Fruit fly (Drosophila melanogaster) whole organism, embryonic: Measurements from ENCODE around the gene CG33158.

ENCODE experiments used
- CG10565 ChIP-seq: fragments of 200-800 bp; sonication (Bioruptor generic); optimal IDR thresholded peaks from 3 replicates; lab custom pipeline; 2016; ENCODE audit warnings: missing biosample characterization, mild to moderate bottlenecking, missing genetic modification characterization
- CG11696 ChIP-seq: fragments of 200-800 bp; sonication (Bioruptor generic); IDR thresholded peaks from 2 replicates; pipeline ENCODE4 v1.3.6; 2022; ENCODE audit warnings: missing biosample characterization, missing genetic modification characterization
- CG12071 ChIP-seq: fragments of 200-800 bp; sonication (Bioruptor generic); optimal IDR thresholded peaks from 3 replicates; lab custom pipeline; 2018; ENCODE audit warnings: missing biosample characterization, mild to moderate bottlenecking, missing genetic modification characterization
- CG1233 ChIP-seq: fragments of 200-800 bp; sonication (Bioruptor generic); optimal IDR thresholded peaks from 4 replicates; lab custom pipeline; 2018; ENCODE audit warnings: missing biosample characterization, mild to moderate bottlenecking, missing genetic modification characterization
- CG13123 ChIP-seq: fragments of 200-800 bp; sonication (Bioruptor generic); optimal IDR thresholded peaks from 2 replicates; lab custom pipeline; 2016; ENCODE audit warnings: missing biosample characterization, missing genetic modification characterization
- CG14014 ChIP-seq: fragments of 200-800 bp; sonication (Bioruptor generic); IDR thresholded peaks from 2 replicates; pipeline ENCODE4 v1.3.6; 2022; ENCODE audit warnings: missing biosample characterization, missing genetic modification characterization
- CG14710 ChIP-seq: fragments of 200-800 bp; sonication (Bioruptor generic); optimal IDR thresholded peaks from 3 replicates; lab custom pipeline; 2019; ENCODE audit warnings: missing biosample characterization, mild to moderate bottlenecking, missing genetic modification characterization, moderate library complexity
- CG17186 ChIP-seq: fragments of 200-800 bp; sonication (Bioruptor generic); optimal IDR thresholded peaks from 3 replicates; lab custom pipeline; 2017; ENCODE audit warnings: missing biosample characterization, missing genetic modification reagents, missing genetic modification characterization
- CG18599 ChIP-seq: fragments of 200-800 bp; sonication (Bioruptor generic); optimal IDR thresholded peaks from 3 replicates; lab custom pipeline; 2017; ENCODE audit warnings: missing biosample characterization, missing genetic modification characterization, mild to moderate bottlenecking, moderate library complexity, missing genetic modification reagents
- CG2875 ChIP-seq: fragments of 200-800 bp; sonication (Bioruptor generic); optimal IDR thresholded peaks from 2 replicates; lab custom pipeline; 2017; ENCODE audit warnings: missing biosample characterization, mild to moderate bottlenecking, missing genetic modification characterization, missing genetic modification reagents
- CG30020 ChIP-seq: fragments of 200-800 bp; optimal IDR thresholded peaks from 2 replicates; lab custom pipeline; 2019; ENCODE audit warnings: missing biosample characterization, mild to moderate bottlenecking, missing genetic modification characterization, moderate library complexity
- CG3847 ChIP-seq: fragments of 200-800 bp; sonication (Bioruptor generic); IDR thresholded peaks from 2 replicates; pipeline ENCODE4 v1.3.6; 2022; ENCODE audit warnings: missing biosample characterization, missing genetic modification characterization
- CG4328 ChIP-seq: fragments of 200-800 bp; sonication (Bioruptor generic); optimal IDR thresholded peaks from 3 replicates; lab custom pipeline; 2017; ENCODE audit warnings: missing biosample characterization, missing genetic modification reagents, missing genetic modification characterization
- CG7745 ChIP-seq: fragments of 200-800 bp; sonication (Bioruptor generic); optimal IDR thresholded peaks from 2 replicates; lab custom pipeline; 2018; ENCODE audit warnings: missing biosample characterization, mild to moderate bottlenecking, missing genetic modification characterization, moderate library complexity
- CG9437 ChIP-seq: fragments of 200-800 bp; sonication (Bioruptor generic); optimal IDR thresholded peaks from 2 replicates; lab custom pipeline; 2018; ENCODE audit warnings: missing biosample characterization, mild to moderate bottlenecking, missing genetic modification characterization
- CG9876 ChIP-seq: fragments of 200-800 bp; sonication (Bioruptor generic); optimal IDR thresholded peaks from 2 replicates; lab custom pipeline; 2016; ENCODE audit warnings: missing biosample characterization, missing genetic modification characterization
- CTCF ChIP-seq: fragments of 200-800 bp; sonication (Bioruptor generic); optimal IDR thresholded peaks from 2 replicates; lab custom pipeline; 2017; ENCODE audit warnings: missing biosample characterization, mild to moderate bottlenecking, missing genetic modification characterization, moderate library complexity
- CkIIα-i1 ChIP-seq: fragments of 200-800 bp; sonication (Bioruptor generic); IDR thresholded peaks from 2 replicates; pipeline ENCODE4 v1.3.6; 2022; ENCODE audit warnings: missing biosample characterization, missing genetic modification characterization
- Gug ChIP-seq: fragments of 200-800 bp; sonication (Bioruptor generic); IDR thresholded peaks from 4 replicates; pipeline ENCODE4 v1.3.6; 2022; ENCODE audit warnings: missing biosample characterization, missing genetic modification characterization
- H2.0 ChIP-seq: fragments of 200-800 bp; sonication (Bioruptor generic); IDR thresholded peaks from 2 replicates; pipeline ENCODE4 v1.3.6; 2022; ENCODE audit warnings: missing biosample characterization, missing genetic modification characterization
- HLH54F ChIP-seq: fragments of 200-800 bp; sonication (Bioruptor generic); optimal IDR thresholded peaks from 3 replicates; lab custom pipeline; 2016; ENCODE audit warnings: missing biosample characterization, missing genetic modification characterization
- Hsf ChIP-seq: fragments of 200-800 bp; sonication (Bioruptor generic); optimal IDR thresholded peaks from 3 replicates; lab custom pipeline; 2016; ENCODE audit warnings: missing biosample characterization, missing genetic modification characterization
- MBD-R2 ChIP-seq: fragments of 200-800 bp; sonication (Bioruptor generic); IDR thresholded peaks from 2 replicates; pipeline ENCODE4 v1.3.6; 2022; ENCODE audit warnings: missing biosample characterization, missing genetic modification characterization
- NC2β ChIP-seq: fragments of 200-800 bp; sonication (Bioruptor generic); optimal IDR thresholded peaks from 2 replicates; lab custom pipeline; 2016; ENCODE audit warnings: missing biosample characterization, missing genetic modification characterization
- ab ChIP-seq: fragments of 200-800 bp; sonication (Bioruptor generic); optimal IDR thresholded peaks from 2 replicates; lab custom pipeline; 2016; ENCODE audit warnings: missing biosample characterization, missing genetic modification characterization
- al ChIP-seq: fragments of 200-800 bp; sonication (Bioruptor generic); IDR thresholded peaks from 2 replicates; pipeline ENCODE4 v1.3.6; 2022; ENCODE audit warnings: missing biosample characterization, missing genetic modification characterization
- amos ChIP-seq: fragments of 200-800 bp; sonication (Bioruptor generic); IDR thresholded peaks from 2 replicates; pipeline ENCODE4 v1.3.6; 2022; ENCODE audit warnings: missing biosample characterization, missing genetic modification characterization; ENCODE audit not compliant: partially characterized antibody
- cas ChIP-seq: fragments of 200-800 bp; sonication (Bioruptor generic); IDR thresholded peaks from 2 replicates; pipeline ENCODE4 v1.3.6; 2022; ENCODE audit warnings: missing biosample characterization, missing genetic modification characterization
- chm ChIP-seq: fragments of 200-800 bp; sonication (Bioruptor generic); IDR thresholded peaks from 2 replicates; pipeline ENCODE4 v1.3.6; 2022; ENCODE audit warnings: missing biosample characterization, missing genetic modification characterization
- corto ChIP-seq: fragments of 200-800 bp; sonication (Bioruptor generic); optimal IDR thresholded peaks from 2 replicates; lab custom pipeline; 2016; ENCODE audit warnings: missing biosample characterization, mild to moderate bottlenecking, missing genetic modification characterization, moderate library complexity
- danr ChIP-seq: fragments of 200-800 bp; sonication (Bioruptor generic); IDR thresholded peaks from 2 replicates; pipeline ENCODE4 v1.3.6; 2022; ENCODE audit warnings: missing biosample characterization, missing genetic modification characterization
- en ChIP-seq: fragments of 200-800 bp; sonication (Bioruptor generic); optimal IDR thresholded peaks from 2 replicates; lab custom pipeline; 2016; ENCODE audit warnings: missing biosample characterization, missing genetic modification characterization
- eve ChIP-seq, 2 experiments: fragments of >200 bp; optimal IDR thresholded peaks; 2 replicates each; lab custom pipeline; 2017; ENCODE audit warnings: missing biosample characterization in 2 of 2, missing genetic modification characterization in 2 of 2
- fd3F ChIP-seq: fragments of 200-800 bp; sonication (Bioruptor generic); optimal IDR thresholded peaks from 2 replicates; lab custom pipeline; 2018; ENCODE audit warnings: missing biosample characterization, mild to moderate bottlenecking, missing genetic modification characterization, moderate library complexity
- gem ChIP-seq: fragments of 200-800 bp; sonication (Bioruptor generic); optimal IDR thresholded peaks from 2 replicates; lab custom pipeline; 2019; ENCODE audit warnings: missing biosample characterization, mild to moderate bottlenecking, missing genetic modification characterization, moderate library complexity
- hkb ChIP-seq, 2 experiments: fragments of 200-800 bp in 1 of 2; fragments of >200 bp in 1 of 2; sonication (Bioruptor generic) in 1 of 2; IDR thresholded peaks in 1 of 2; optimal IDR thresholded peaks in 1 of 2; 2 replicates each; pipeline versions ENCODE4 v1.3.6 to Lab custom; 2017 to 2022; ENCODE audit warnings: missing biosample characterization in 1 of 2, missing genetic modification characterization in 1 of 2
- jing ChIP-seq: fragments of 200-800 bp; sonication (Bioruptor generic); optimal IDR thresholded peaks from 2 replicates; lab custom pipeline; 2018; ENCODE audit warnings: missing biosample characterization, mild to moderate bottlenecking, missing genetic modification characterization
- kah ChIP-seq: fragments of 200-800 bp; sonication (Bioruptor generic); optimal IDR thresholded peaks from 2 replicates; lab custom pipeline; 2018; ENCODE audit warnings: missing biosample characterization, mild to moderate bottlenecking, missing genetic modification characterization
- ken ChIP-seq: fragments of 200-800 bp; sonication (Bioruptor generic); IDR thresholded peaks from 3 replicates; pipeline ENCODE4 v1.3.6; 2022; ENCODE audit warnings: missing biosample characterization, missing genetic modification characterization
- klu ChIP-seq: fragments of 200-800 bp; sonication (Bioruptor generic); IDR thresholded peaks from 2 replicates; pipeline ENCODE4 v1.3.6; 2022; ENCODE audit warnings: missing biosample characterization, missing genetic modification characterization
- luna ChIP-seq: fragments of 200-800 bp; sonication (Bioruptor generic); optimal IDR thresholded peaks from 2 replicates; lab custom pipeline; 2016; ENCODE audit warnings: missing biosample characterization, missing genetic modification characterization
- pb ChIP-seq: fragments of 200-800 bp; sonication (Bioruptor generic); optimal IDR thresholded peaks from 3 replicates; lab custom pipeline; 2016; ENCODE audit warnings: missing biosample characterization, missing genetic modification characterization
- salm ChIP-seq: fragments of 200-800 bp; sonication (Bioruptor generic); optimal IDR thresholded peaks from 2 replicates; lab custom pipeline; 2018; ENCODE audit warnings: missing biosample characterization, mild to moderate bottlenecking, missing genetic modification characterization
- seq ChIP-seq: fragments of 200-800 bp; sonication (Bioruptor generic); IDR thresholded peaks from 2 replicates; pipeline ENCODE4 v1.3.6; 2022; ENCODE audit warnings: missing biosample characterization, missing genetic modification characterization
- slp2 ChIP-seq: fragments of 200-800 bp; sonication (Bioruptor generic); optimal IDR thresholded peaks from 2 replicates; lab custom pipeline; 2016; ENCODE audit warnings: missing biosample characterization, missing genetic modification characterization
- ssp ChIP-seq: fragments of 200-800 bp; sonication (Bioruptor generic); IDR thresholded peaks from 2 replicates; pipeline ENCODE4 v1.3.6; 2022; ENCODE audit warnings: missing biosample characterization, missing genetic modification characterization
- sug ChIP-seq: fragments of 200-800 bp; optimal IDR thresholded peaks from 2 replicates; lab custom pipeline; 2019; ENCODE audit warnings: missing biosample characterization, mild to moderate bottlenecking, missing genetic modification characterization, moderate library complexity
- tll ChIP-seq, 2 experiments: fragments of 200-800 bp in 1 of 2; fragments of >200 bp in 1 of 2; sonication (Bioruptor generic) in 1 of 2; optimal IDR thresholded peaks; 2 replicates each; lab custom pipeline; 2017 to 2019; ENCODE audit warnings: missing biosample characterization in 2 of 2, missing genetic modification characterization in 2 of 2, mild to moderate bottlenecking in 1 of 2, moderate library complexity in 1 of 2
- vnd ChIP-seq: fragments of 200-800 bp; sonication (Bioruptor generic); IDR thresholded peaks from 3 replicates; pipeline ENCODE4 v1.3.6; 2022; ENCODE audit warnings: missing biosample characterization, missing genetic modification characterization; ENCODE audit not compliant: partially characterized antibody
- wdn ChIP-seq: fragments of 200-800 bp; sonication (Bioruptor generic); IDR thresholded peaks from 2 replicates; pipeline ENCODE4 v1.3.6; 2022; ENCODE audit warnings: missing biosample characterization, missing genetic modification characterization
- zen ChIP-seq: fragments of 200-800 bp; sonication (Bioruptor generic); optimal IDR thresholded peaks from 3 replicates; lab custom pipeline; 2018; ENCODE audit warnings: missing biosample characterization, mild to moderate bottlenecking, missing genetic modification characterization, moderate library complexity

The CG33158 gene

DNA sequence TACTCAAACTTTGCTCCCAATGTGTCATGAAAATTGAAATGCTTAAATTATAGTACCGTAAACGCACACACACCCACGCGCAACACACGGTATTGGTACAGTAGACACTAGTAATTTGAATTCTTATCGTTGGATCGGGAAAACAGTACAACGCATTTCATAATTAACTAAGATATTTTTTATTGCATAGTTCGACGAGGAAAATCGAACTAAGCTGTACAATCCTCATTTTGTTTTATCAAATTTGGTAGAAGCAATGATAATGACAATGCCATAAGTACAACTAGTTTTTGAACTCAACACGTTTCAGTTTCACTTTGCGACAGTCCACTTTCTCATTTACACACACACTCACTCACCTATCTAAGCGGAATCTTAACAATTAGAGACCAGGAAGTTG is 38.6 kb upstream of the CG33158 start (continued):
- 0 out of 2 replicates have a peak, but pooled peaks have one; percentile 36 for TF ChIP-seq wdn (GFP tag; lab: Robert Waterston, UW)
- no peak for TF ChIP-seq CG11696 (GFP tag; lab: Robert Waterston, UW)
- TF ChIP-seq slp2 (GFP tag; lab: Kevin White, UChicago) = no peak
- TF ChIP-seq fd3F (GFP tag; lab: Kevin White, UChicago) = peak; percentile 64
- TF ChIP-seq Gug (GFP tag; lab: Robert Waterston, UW) = peak; percentile 44; the same call in 2 of the 4 replicates
- TF ChIP-seq sug (tag; lab: Kevin White, UChicago) = no peak
- TF ChIP-seq ssp (GFP tag; lab: Robert Waterston, UW) = 0 out of 2 replicates have a peak, but pooled peaks have one; percentile 5
- no peak for TF ChIP-seq CkIIα-i1
- no peak for TF ChIP-seq eve (GFP tag; optimal IDR thresholded peaks at IDR 0.05; lab: Kevin White, UChicago)
- peak; percentile 59 for TF ChIP-seq ab
- TF ChIP-seq vnd (GFP tag; lab: Robert Waterston, UW) = no peak
- TF ChIP-seq CG7745 (tag; lab: Kevin White, UChicago) = no peak
- peak; percentile 2 for TF ChIP-seq zen (tag; lab: Kevin White, UChicago)
- TF ChIP-seq CG18599 (GFP tag; lab: Kevin White, UChicago) = no peak
- no peak for TF ChIP-seq amos
- peak; percentile 58 for TF ChIP-seq al (GFP tag; lab: Robert Waterston, UW)
- no peak for TF ChIP-seq CG13123 (GFP tag; lab: Kevin White, UChicago)
- TF ChIP-seq CG2875 (GFP tag; lab: Kevin White, UChicago) = peak; percentile 19
- TF ChIP-seq CG3847 (GFP tag; lab: Robert Waterston, UW) = peak; percentile 50; the same call in 1 of the 2 replicates
- TF ChIP-seq kah (GFP tag; lab: Kevin White, UChicago) = peak; percentile 16
- no peak for TF ChIP-seq hkb (optimal IDR thresholded peaks at IDR 0.05; lab: Kevin White, UChicago)
- TF ChIP-seq hkb (GFP tag; IDR thresholded peaks at IDR 0.05; lab: Robert Waterston, UW) = peak; percentile 41; the same call in 1 of the 2 replicates
- peak; percentile 48 for TF ChIP-seq CG1233 (GFP tag; lab: Kevin White, UChicago)
- peak; percentile 61 for TF ChIP-seq danr (GFP tag; lab: Robert Waterston, UW)
- no peak for TF ChIP-seq cas
- peak; percentile 70 for TF ChIP-seq Hsf (GFP tag; lab: Kevin White, UChicago)
- TF ChIP-seq CG30020 (tag; lab: Kevin White, UChicago) = peak; percentile 8
- TF ChIP-seq ken = no peak
- TF ChIP-seq MBD-R2 (GFP tag; lab: Robert Waterston, UW) = peak; percentile 25; the same call in 1 of the 2 replicates
- TF ChIP-seq en = peak; percentile 21
- peak; percentile 46 for TF ChIP-seq CG9876
- peak; percentile 58 for TF ChIP-seq CG4328 (GFP tag; lab: Kevin White, UChicago)
- no peak for TF ChIP-seq jing (GFP tag; lab: Kevin White, UChicago)
- TF ChIP-seq tll (GFP tag; optimal IDR thresholded peaks at IDR 0.05; lab: Kevin White, UChicago) = no peak
- peak; percentile 57 for TF ChIP-seq seq (GFP tag; lab: Robert Waterston, UW)
- TF ChIP-seq CG10565 (GFP tag; lab: Kevin White, UChicago) = no peak
- TF ChIP-seq CG9437 = peak; percentile 54
- no peak for TF ChIP-seq CTCF (GFP tag; lab: Kevin White, UChicago)
- TF ChIP-seq CG17186 (GFP tag; lab: Kevin White, UChicago) = peak; percentile 6
- no peak for TF ChIP-seq salm (tag; lab: Kevin White, UChicago)
- no peak for TF ChIP-seq luna
- TF ChIP-seq klu (GFP tag; lab: Robert Waterston, UW) = 0 out of 2 replicates have a peak, but pooled peaks have one; percentile 25
- peak; percentile 80 for TF ChIP-seq gem (tag; lab: Kevin White, UChicago)
- TF ChIP-seq CG14710 (tag; lab: Kevin White, UChicago) = peak; percentile 42
- TF ChIP-seq pb = peak; percentile 4
- peak; percentile 14 for TF ChIP-seq NC2β (GFP tag; lab: Kevin White, UChicago)
- TF ChIP-seq corto (GFP tag; lab: Kevin White, UChicago) = no peak
- peak; percentile 58 for TF ChIP-seq HLH54F (GFP tag; lab: Kevin White, UChicago)
- TF ChIP-seq CG12071 (GFP tag; lab: Kevin White, UChicago) = peak; percentile 61
- peak; percentile 65 for TF ChIP-seq CG14014 (GFP tag; lab: Robert Waterston, UW)
- TF ChIP-seq chm (GFP tag; lab: Robert Waterston, UW) = peak; percentile 14; the same call in 1 of the 2 replicates
- TF ChIP-seq H2.0 (GFP tag; lab: Robert Waterston, UW) = no peak
